Worm (Caenorhabditis elegans): ENCODE measurements around the gene str-106.

DNA sequence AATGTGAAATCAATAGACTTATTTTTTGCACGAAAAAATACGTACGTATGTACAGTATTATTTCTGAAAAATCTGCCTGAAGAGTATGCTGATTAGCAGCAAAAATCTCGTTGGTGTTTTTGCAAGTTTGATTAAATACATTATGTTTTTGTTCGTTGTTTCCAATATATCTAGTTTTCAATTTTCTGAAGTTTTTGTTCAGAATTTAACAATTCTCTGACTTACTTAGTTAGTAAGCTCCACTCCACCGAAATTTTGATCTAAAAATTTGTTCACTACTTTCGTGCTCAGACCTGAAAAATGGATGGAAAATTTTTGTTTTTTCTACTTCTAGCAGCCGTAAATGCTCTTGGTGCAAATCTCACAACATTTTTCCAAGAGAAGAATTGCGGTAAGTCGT is 24.4 kb downstream of the str-106 start, which contains the start of gene irld-26:
- TF ChIP-seq sma-9 (GFP tag; optimal IDR thresholded peaks at IDR 0.05), result no peak
- no peak for TF ChIP-seq sma-9 (tag; optimal IDR thresholded peaks at IDR 0.05)
- no peak for TF ChIP-seq nhr-237 (tag; optimal IDR thresholded peaks at IDR 0.05)
- TF ChIP-seq ama-1 (optimal IDR thresholded peaks at IDR 0.05), result no peak
- TF ChIP-seq nhr-12 (tag; optimal IDR thresholded peaks at IDR 0.05), result no peak
- no peak for TF ChIP-seq unc-62 (GFP tag; optimal IDR thresholded peaks at IDR 0.05)
- no peak for TF ChIP-seq nhr-6 (tag; optimal IDR thresholded peaks at IDR 0.05)
- no peak for TF ChIP-seq skn-1 (tag; optimal IDR thresholded peaks at IDR 0.05)
- no peak for TF ChIP-seq nhr-23 (tag; optimal IDR thresholded peaks at IDR 0.05)
- no peak for TF ChIP-seq blmp-1 (tag; optimal IDR thresholded peaks at IDR 0.05; ENCODE audit: insufficient read depth)
- no peak for TF ChIP-seq unc-39 (tag; optimal IDR thresholded peaks at IDR 0.05)
- TF ChIP-seq F13H6.1 (tag; optimal IDR thresholded peaks at IDR 0.05), result no peak
- no peak for TF ChIP-seq mab-5 (tag; optimal IDR thresholded peaks at IDR 0.05)

All from whole organism, L2 larva.